Fruit fly (Drosophila melanogaster) whole organism, adult: ENCODE results near the gene SP1173.

Source experiments
- CG11617 ChIP-seq: fragments of 200-800 bp; sonication (Bioruptor generic); optimal IDR thresholded peaks from 2 replicates; lab custom pipeline; 2017; ENCODE audit warnings: mild to moderate bottlenecking, missing biosample characterization, missing genetic modification reagents, missing genetic modification characterization
- CG33017 ChIP-seq: fragments of 200-800 bp; sonication (Bioruptor generic); optimal IDR thresholded peaks from 2 replicates; lab custom pipeline; 2018; ENCODE audit warnings: missing biosample characterization, mild to moderate bottlenecking, missing genetic modification characterization, moderate library complexity
- CG5204 ChIP-seq: fragments of 200-800 bp; sonication (Bioruptor generic); optimal IDR thresholded peaks from 2 replicates; lab custom pipeline; 2016; ENCODE audit warnings: missing biosample characterization, missing genetic modification characterization
- Crg-1 ChIP-seq: fragments of 200-800 bp; sonication (Bioruptor generic); optimal IDR thresholded peaks from 2 replicates; lab custom pipeline; 2016; ENCODE audit warnings: missing biosample characterization, missing genetic modification characterization
- Mnt ChIP-seq: fragments of 200-800 bp; sonication (Bioruptor generic); optimal IDR thresholded peaks from 2 replicates; lab custom pipeline; 2016; ENCODE audit warnings: missing biosample characterization, mild to moderate bottlenecking, missing genetic modification characterization
- bab1 ChIP-seq: fragments of 200-800 bp; sonication (Bioruptor generic); optimal IDR thresholded peaks from 3 replicates; lab custom pipeline; 2019; ENCODE audit warnings: missing biosample characterization, mild to moderate bottlenecking, missing genetic modification characterization, moderate library complexity
- ovo ChIP-seq: fragments of 200-800 bp; sonication (Bioruptor generic); optimal IDR thresholded peaks from 2 replicates; lab custom pipeline; 2016; ENCODE audit warnings: missing biosample characterization, missing genetic modification characterization

dm6 chr3L:6706723-6707591, 3.6 kb upstream of the SP1173 start:
- TF ChIP-seq CG11617 (no peak), Crg-1 (no peak), CG5204 (no peak), CG33017 (no peak), bab1 (GFP tag; lab: Kevin White, UChicago) (no peak), Mnt (GFP tag; lab: Kevin White, UChicago) (no peak), ovo (GFP tag; lab: Kevin White, UChicago) (no peak)
